Worm (Caenorhabditis elegans): ENCODE measurements around the gene zyg-8.

- TF ChIP-seq W03F9.2 (tag; optimal IDR thresholded peaks at IDR 0.05) (no peak), him-1 (tag; optimal IDR thresholded peaks at IDR 0.05) (no peak)
Observed at ce11 chrIII:12040999-12041398, 20.5 kb upstream of the zyg-8 start, which contains the start of gene Y79H2A.4.
